Worm (Caenorhabditis elegans) whole organism, mixed stage, embryonic: ENCODE data around the gene alh-13.

Source experiments
- bed-3 ChIP-seq: fragments of 200-800 bp; sonication (Bioruptor generic); optimal IDR thresholded peaks from 3 replicates; lab custom pipeline; 2018; ENCODE audit warnings: mild to moderate bottlenecking, missing genetic modification characterization, moderate library complexity, missing compliant biosample characterization
- ceh-39 ChIP-seq: fragments of 150-350 bp; optimal IDR thresholded peaks from 2 replicates; lab custom pipeline; 2014; ENCODE audit warnings: missing biosample characterization, missing genetic modification characterization
- ces-1 ChIP-seq: fragments of 150-350 bp; optimal IDR thresholded peaks from 2 replicates; lab custom pipeline; 2014; ENCODE audit warnings: missing biosample characterization, missing genetic modification reagents, missing genetic modification characterization
- elt-3 ChIP-seq: fragments of 150-350 bp; optimal IDR thresholded peaks from 2 replicates; lab custom pipeline; 2014; ENCODE audit warnings: missing biosample characterization, missing genetic modification characterization
- lin-13 ChIP-seq: fragments of 150-350 bp; optimal IDR thresholded peaks from 2 replicates; lab custom pipeline; 2014; ENCODE audit warnings: missing biosample characterization, missing genetic modification characterization
- lsy-2 ChIP-seq: fragments of 150-350 bp; optimal IDR thresholded peaks from 2 replicates; lab custom pipeline; 2014; ENCODE audit warnings: missing biosample characterization, missing genetic modification characterization
- mep-1 ChIP-seq: fragments of 150-350 bp; optimal IDR thresholded peaks from 2 replicates; lab custom pipeline; 2017; ENCODE audit warnings: missing biosample characterization, missing genetic modification reagents, missing genetic modification characterization, inconsistent platforms
- nhr-12 ChIP-seq: fragments of 150-350 bp; optimal IDR thresholded peaks from 2 replicates; lab custom pipeline; 2014; ENCODE audit warnings: missing biosample characterization, missing genetic modification characterization
- nhr-237 ChIP-seq: fragments of 150-350 bp; optimal IDR thresholded peaks from 2 replicates; lab custom pipeline; 2014; ENCODE audit warnings: missing biosample characterization, missing genetic modification characterization
- pha-4 ChIP-seq: fragments of 150-350 bp; optimal IDR thresholded peaks from 2 replicates; lab custom pipeline; 2018; ENCODE audit warnings: missing biosample characterization, missing genetic modification reagents, missing genetic modification characterization
- sptf-1 ChIP-seq: sonication (generic microtip); optimal IDR thresholded peaks from 2 replicates; lab custom pipeline; 2017; ENCODE audit warnings: mild to moderate bottlenecking, missing genetic modification characterization, moderate library complexity, missing compliant biosample characterization

DNA sequence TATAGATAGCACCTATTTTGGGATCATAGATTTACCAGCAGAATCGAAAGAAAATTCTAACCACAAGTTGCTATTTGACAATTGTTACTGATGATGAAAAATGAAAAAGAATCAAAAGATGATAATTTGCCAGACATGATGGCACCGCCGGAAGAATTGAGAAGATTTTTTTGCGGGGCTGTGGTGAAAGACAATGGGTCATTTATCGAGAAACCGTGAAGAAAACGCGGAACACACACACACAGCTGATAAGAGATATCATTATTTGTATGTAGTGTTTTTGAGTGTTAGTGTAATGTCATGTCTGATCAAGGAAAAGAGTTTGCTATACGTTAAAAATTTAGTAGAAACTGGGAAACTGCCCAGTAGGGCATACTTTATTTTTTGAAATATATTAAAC lies 52.7 kb downstream of the alh-13 start:
- no peak for TF ChIP-seq lsy-2 (tag; lab: Kevin White, UChicago)
- TF ChIP-seq elt-3: no peak
- TF ChIP-seq lin-13 (tag; lab: Kevin White, UChicago): no peak
- TF ChIP-seq mep-1 (tag; lab: Kevin White, UChicago): no peak
- TF ChIP-seq nhr-237: no peak
- no peak for TF ChIP-seq sptf-1 (tag; lab: Kevin White, UChicago)
- no peak for TF ChIP-seq bed-3 (GFP tag; lab: Kevin White, UChicago)
- TF ChIP-seq pha-4 (tag; lab: Kevin White, UChicago): no peak
- TF ChIP-seq ceh-39 (tag; lab: Kevin White, UChicago): no peak
- TF ChIP-seq ces-1 (GFP tag; lab: Kevin White, UChicago): no peak
- no peak for TF ChIP-seq nhr-12 (tag; lab: Kevin White, UChicago)
